Worm (Caenorhabditis elegans) whole organism, dauer: ENCODE data around the gene nprl-3.

Experiments
- unc-62 ChIP-seq: sonication (generic microtip); optimal IDR thresholded peaks from 2 replicates; lab custom pipeline; 2017; ENCODE audit warnings: missing biosample characterization, missing genetic modification reagents, missing genetic modification characterization

Gene nprl-3

DNA sequence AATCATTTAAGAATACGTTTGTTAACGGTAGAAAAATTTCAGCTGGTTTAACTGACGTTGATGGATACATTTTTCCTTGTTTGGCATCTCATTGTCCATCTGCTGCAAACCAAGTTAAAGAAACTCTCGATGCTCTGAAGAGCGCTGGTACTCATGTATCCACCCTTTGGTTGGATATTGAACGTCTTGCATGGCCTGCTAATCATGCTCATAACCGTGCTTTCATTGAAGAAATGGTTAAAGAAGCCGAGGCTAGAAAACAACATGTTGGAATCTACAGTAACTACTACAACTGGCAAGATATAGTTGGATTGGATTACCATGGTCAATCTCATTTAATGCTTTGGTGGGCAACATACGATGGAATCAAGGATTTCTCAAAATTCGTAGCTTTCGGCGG, 35.7 kb downstream of the nprl-3 start:
- no peak for TF ChIP-seq unc-62

ce11 chrIV:8333554-8333953, 36.3 kb downstream of the nprl-3 start:
- TF ChIP-seq unc-62, result no peak

DNA sequence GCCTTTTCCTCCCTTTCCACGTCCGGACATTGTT, 36.5 kb downstream of the nprl-3 start, which contains the start of gene his-31:
his-31 (minus strand) TSS at position 30 of the 34 bp plus-strand sequence.
- no peak for TF ChIP-seq unc-62

- no peak for TF ChIP-seq unc-62
These were observed 36.9 kb downstream of the nprl-3 start, which contains the start of gene his-32 for ce11 chrIV:8333988-8334863. TSS of gene his-32 (plus strand) at chrIV:8334305.

DNA sequence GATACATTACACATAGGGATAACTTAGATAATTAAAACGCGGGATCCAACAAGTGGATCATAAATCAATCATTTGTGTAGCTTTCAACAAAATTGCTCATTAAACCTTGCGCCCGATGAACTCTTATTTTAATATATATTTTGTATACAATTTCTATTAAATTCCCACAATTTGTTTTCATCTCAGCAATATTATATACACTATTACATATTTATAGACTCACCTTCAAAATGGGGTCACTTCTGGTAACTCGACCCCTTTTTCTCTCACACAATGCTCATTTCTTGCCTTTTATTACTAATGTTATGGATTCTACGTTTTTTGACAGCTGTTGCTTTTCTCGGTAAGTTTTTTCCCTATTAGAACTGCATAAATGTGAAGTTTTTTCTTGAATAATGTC, 42.3 kb downstream of the nprl-3 start, which contains the start of gene lgc-6:
lgc-6 (plus strand) TSS at position 301 of the 400 bp plus-strand sequence.
- TF ChIP-seq unc-62, result no peak

- no peak for TF ChIP-seq unc-62
These were observed 45.1 kb downstream of the nprl-3 start, which contains the start of gene lgc-5 for ce11 chrIV:8342385-8342784. TSS of gene lgc-5 (plus strand) at chrIV:8342685.

- no peak for TF ChIP-seq unc-62
These were observed 48.2 kb downstream of the nprl-3 start, which contains the start of gene F17E9.5 for ce11 chrIV:8345518-8345917. TSS of gene F17E9.5 (plus strand) at chrIV:8345818.

DNA sequence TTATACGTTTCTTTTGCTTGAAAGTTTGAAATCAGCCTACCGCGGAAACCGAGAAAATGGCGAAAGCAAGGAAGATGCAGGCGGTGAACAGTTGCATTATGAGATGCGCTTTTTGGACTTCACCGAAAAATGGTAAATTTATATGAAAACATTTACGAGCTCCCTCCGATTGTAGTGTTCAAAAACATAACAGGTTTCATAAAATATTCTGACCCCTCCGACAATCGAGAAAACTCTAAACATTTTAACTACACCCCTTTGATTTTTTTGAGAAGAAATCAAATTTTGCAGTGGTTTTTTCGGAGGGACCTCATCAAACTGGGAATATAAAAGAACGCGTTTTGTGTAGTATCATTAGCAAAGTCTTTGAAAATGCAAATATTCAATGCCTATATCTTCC, 49.8 kb downstream of the nprl-3 start, which contains the start of the genes F17E9.18 and F17E9.15:
F17E9.18 (minus strand) TSS at position 101 of the 400 bp plus-strand sequence.
F17E9.15 (plus strand) TSS at position 368 of the 400 bp plus-strand sequence.
- TF ChIP-seq unc-62, result no peak

DNA sequence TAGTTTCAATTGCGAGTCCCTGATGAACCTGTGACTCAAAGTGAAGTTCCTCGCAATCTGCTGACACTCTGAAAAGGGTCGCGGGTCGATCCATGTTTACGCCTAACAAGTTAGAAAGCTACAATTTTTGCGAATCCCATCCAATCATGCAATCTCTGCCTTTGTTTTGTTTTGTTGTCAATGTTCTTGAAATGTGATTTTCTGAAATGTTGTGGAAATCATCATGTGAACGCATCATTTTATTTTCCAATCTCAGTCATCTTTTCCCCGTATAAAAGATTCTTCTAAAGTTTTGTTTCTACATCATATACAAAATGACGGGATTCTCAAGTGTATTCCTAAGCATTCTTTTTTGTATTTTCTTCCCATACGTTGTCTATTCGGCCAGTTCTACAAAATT, 50.8 kb downstream of the nprl-3 start, which contains the start of gene F17E9.4:
F17E9.4 (plus strand) TSS at position 301 of the 400 bp plus-strand sequence.
- TF ChIP-seq unc-62, result no peak
